Fruit fly (Drosophila melanogaster): ENCODE measurements around the gene RabGGTa.

RabGGTa gene

dm6 chr3R:5095930-5096572 is 31.8 kb upstream of the RabGGTa start:
- no peak for TF ChIP-seq woc (GFP tag; optimal IDR thresholded peaks at IDR 0.05)
- peak; percentile 10 for TF ChIP-seq psq (GFP tag; optimal IDR thresholded peaks at IDR 0.05)
- TF ChIP-seq Vsx2 (GFP tag; optimal IDR thresholded peaks at IDR 0.05; ENCODE audit: partially characterized antibody): peak; percentile 15

dm6 chr3R:5097175-5097574 is 30.7 kb upstream of the RabGGTa start:
- TF ChIP-seq psq (GFP tag; optimal IDR thresholded peaks at IDR 0.05) (no peak), Myc (optimal IDR thresholded peaks at IDR 0.05) (no peak), sage (GFP tag; optimal IDR thresholded peaks at IDR 0.05) (no peak), Hr78 (GFP tag; optimal IDR thresholded peaks at IDR 0.05) (no peak), jim (GFP tag; optimal IDR thresholded peaks at IDR 0.05) (no peak), h (GFP tag; optimal IDR thresholded peaks at IDR 0.05) (no peak), Abd-B (GFP tag; optimal IDR thresholded peaks at IDR 0.05) (no peak), rgr (GFP tag; optimal IDR thresholded peaks at IDR 0.05) (no peak), GATAd (GFP tag; optimal IDR thresholded peaks at IDR 0.05) (no peak), dsf (GFP tag; optimal IDR thresholded peaks at IDR 0.05; ENCODE audit: borderline replicate concordance) (no peak), OdsH (GFP tag; optimal IDR thresholded peaks at IDR 0.05) (no peak), Vsx2 (GFP tag; optimal IDR thresholded peaks at IDR 0.05; ENCODE audit: partially characterized antibody) (peak; percentile 35), brk (GFP tag; optimal IDR thresholded peaks at IDR 0.05) (no peak), usp (GFP tag; optimal IDR thresholded peaks at IDR 0.05) (no peak), Dfd (GFP tag; optimal IDR thresholded peaks at IDR 0.05) (no peak), ey (GFP tag; optimal IDR thresholded peaks at IDR 0.05) (no peak), fru (GFP tag; optimal IDR thresholded peaks at IDR 0.05) (peak; percentile 30), Rel (GFP tag; optimal IDR thresholded peaks at IDR 0.05) (no peak), Rel (tag; optimal IDR thresholded peaks at IDR 0.05) (peak; percentile 54), Hr83 (GFP tag; optimal IDR thresholded peaks at IDR 0.05; ENCODE audit: poor library complexity, severe bottlenecking) (peak; percentile 33), tai (GFP tag; optimal IDR thresholded peaks at IDR 0.05) (no peak), woc (GFP tag; optimal IDR thresholded peaks at IDR 0.05) (no peak), pan (optimal IDR thresholded peaks at IDR 0.05) (no peak), Jra (GFP tag; optimal IDR thresholded peaks at IDR 0.05) (no peak)

- TF ChIP-seq OdsH (GFP tag; optimal IDR thresholded peaks at IDR 0.05) (no peak), h (GFP tag; optimal IDR thresholded peaks at IDR 0.05) (no peak), Rel (GFP tag; optimal IDR thresholded peaks at IDR 0.05) (no peak), Rel (tag; optimal IDR thresholded peaks at IDR 0.05) (no peak), sage (GFP tag; optimal IDR thresholded peaks at IDR 0.05) (no peak), Mio (GFP tag; optimal IDR thresholded peaks at IDR 0.05) (no peak), Sp1 (GFP tag; optimal IDR thresholded peaks at IDR 0.05) (no peak), fru (GFP tag; optimal IDR thresholded peaks at IDR 0.05) (no peak), rgr (GFP tag; optimal IDR thresholded peaks at IDR 0.05) (no peak), psq (GFP tag; optimal IDR thresholded peaks at IDR 0.05) (no peak), tai (GFP tag; optimal IDR thresholded peaks at IDR 0.05) (no peak), br (GFP tag; optimal IDR thresholded peaks at IDR 0.05) (no peak), CrebA (GFP tag; optimal IDR thresholded peaks at IDR 0.05; ENCODE audit: borderline replicate concordance) (no peak), usp (GFP tag; optimal IDR thresholded peaks at IDR 0.05) (no peak), N (GFP tag; optimal IDR thresholded peaks at IDR 0.05) (no peak), HLH106 (tag; optimal IDR thresholded peaks at IDR 0.05) (no peak)
Measured at dm6 chr3R:5097866-5098484, 29.9 kb upstream of the RabGGTa start.

- TF ChIP-seq pan (optimal IDR thresholded peaks at IDR 0.05) (no peak), Abd-B (GFP tag; optimal IDR thresholded peaks at IDR 0.05) (no peak), dmrt93B (GFP tag; optimal IDR thresholded peaks at IDR 0.05) (peak; percentile 67), woc (GFP tag; optimal IDR thresholded peaks at IDR 0.05) (peak; percentile 74), Dif (GFP tag; optimal IDR thresholded peaks at IDR 0.05; ENCODE audit: partially characterized antibody) (no peak), CrebA (GFP tag; optimal IDR thresholded peaks at IDR 0.05; ENCODE audit: borderline replicate concordance) (peak; percentile 15), GATAd (GFP tag; optimal IDR thresholded peaks at IDR 0.05) (peak; percentile 10), Dfd (GFP tag; optimal IDR thresholded peaks at IDR 0.05) (no peak), psq (GFP tag; optimal IDR thresholded peaks at IDR 0.05) (peak; percentile 83), dsf (GFP tag; optimal IDR thresholded peaks at IDR 0.05; ENCODE audit: borderline replicate concordance) (peak; percentile 31), dl (GFP tag; optimal IDR thresholded peaks at IDR 0.05; ENCODE audit: insufficient read depth in 1 of 2, partially characterized antibody in 2 of 2) (no peak), CG32264 (GFP tag; optimal IDR thresholded peaks at IDR 0.05) (peak; percentile 2), CG9705 (GFP tag; optimal IDR thresholded peaks at IDR 0.05) (peak; percentile 6), Hr83 (GFP tag; optimal IDR thresholded peaks at IDR 0.05; ENCODE audit: poor library complexity, severe bottlenecking) (no peak), ey (GFP tag; optimal IDR thresholded peaks at IDR 0.05) (peak; percentile 87), HLH106 (tag; optimal IDR thresholded peaks at IDR 0.05) (peak; percentile 84), sv (GFP tag; optimal IDR thresholded peaks at IDR 0.05) (no peak), usp (GFP tag; optimal IDR thresholded peaks at IDR 0.05) (no peak), Hr78 (GFP tag; optimal IDR thresholded peaks at IDR 0.05) (no peak), h (GFP tag; optimal IDR thresholded peaks at IDR 0.05) (peak; percentile 90), OdsH (GFP tag; optimal IDR thresholded peaks at IDR 0.05) (peak; percentile 88), Hnf4 (GFP tag; optimal IDR thresholded peaks at IDR 0.05) (peak; percentile 89), Sp1 (GFP tag; optimal IDR thresholded peaks at IDR 0.05) (peak; percentile 83), brk (GFP tag; optimal IDR thresholded peaks at IDR 0.05) (peak; percentile 91), Jra (GFP tag; optimal IDR thresholded peaks at IDR 0.05) (peak; percentile 71), lola (GFP tag; optimal IDR thresholded peaks at IDR 0.05) (no peak), br (GFP tag; optimal IDR thresholded peaks at IDR 0.05) (peak; percentile 78)
Measured at dm6 chr3R:5100323-5101055, 27.4 kb upstream of the RabGGTa start.

All from whole organism, wandering third instar larva.